Fruit fly (Drosophila melanogaster) whole organism, embryonic: ENCODE data around the gene Ank.

Experiments used
- Awh ChIP-seq: fragments of 200-800 bp; sonication (Bioruptor generic); IDR thresholded peaks from 2 replicates; pipeline ENCODE4, ENCODE4 v1.3.6; 2022; ENCODE audit warnings: missing biosample characterization, missing genetic modification characterization
- B-H1 ChIP-seq: fragments of 200-800 bp; sonication (Bioruptor generic); IDR thresholded peaks from 3 replicates; pipeline ENCODE4 v1.3.6; 2022; ENCODE audit warnings: missing biosample characterization, missing genetic modification characterization
- CG10209 ChIP-seq: fragments of 200-800 bp; sonication (Bioruptor generic); optimal IDR thresholded peaks from 3 replicates; lab custom pipeline; 2017; ENCODE audit warnings: missing biosample characterization, mild to moderate bottlenecking, missing genetic modification characterization, missing genetic modification reagents
- CG10366 ChIP-seq: fragments of 200-800 bp; sonication (Bioruptor generic); IDR thresholded peaks from 2 replicates; pipeline ENCODE4 v1.3.6; 2022; ENCODE audit warnings: missing biosample characterization, missing genetic modification characterization
- CG10543 ChIP-seq: fragments of 200-800 bp; sonication (Bioruptor generic); optimal IDR thresholded peaks from 3 replicates; lab custom pipeline; 2017; ENCODE audit warnings: missing biosample characterization, mild to moderate bottlenecking, missing genetic modification characterization, moderate library complexity
- CG12219 ChIP-seq: fragments of 200-800 bp; sonication (Bioruptor generic); optimal IDR thresholded peaks from 3 replicates; lab custom pipeline; 2018; ENCODE audit warnings: missing biosample characterization, mild to moderate bottlenecking, missing genetic modification characterization
- CG13123 ChIP-seq: fragments of 200-800 bp; sonication (Bioruptor generic); optimal IDR thresholded peaks from 2 replicates; lab custom pipeline; 2016; ENCODE audit warnings: missing biosample characterization, missing genetic modification characterization
- CG13296 ChIP-seq: fragments of 200-800 bp; sonication (Bioruptor generic); optimal IDR thresholded peaks from 3 replicates; lab custom pipeline; 2018; ENCODE audit warnings: missing biosample characterization, mild to moderate bottlenecking, missing genetic modification characterization
- CG13775 ChIP-seq: fragments of 200-800 bp; sonication (Bioruptor generic); optimal IDR thresholded peaks from 3 replicates; lab custom pipeline; 2017; ENCODE audit warnings: missing biosample characterization, mild to moderate bottlenecking, missing genetic modification characterization
- CG13894 ChIP-seq: fragments of 200-800 bp; sonication (Bioruptor generic); optimal IDR thresholded peaks from 3 replicates; lab custom pipeline; 2018; ENCODE audit warnings: missing biosample characterization, mild to moderate bottlenecking, missing genetic modification characterization, moderate library complexity
- CG14014 ChIP-seq: fragments of 200-800 bp; sonication (Bioruptor generic); IDR thresholded peaks from 2 replicates; pipeline ENCODE4 v1.3.6; 2022; ENCODE audit warnings: missing biosample characterization, missing genetic modification characterization
- CG14710 ChIP-seq: fragments of 200-800 bp; sonication (Bioruptor generic); optimal IDR thresholded peaks from 3 replicates; lab custom pipeline; 2019; ENCODE audit warnings: missing biosample characterization, mild to moderate bottlenecking, missing genetic modification characterization, moderate library complexity
- CG15011 ChIP-seq: fragments of 200-800 bp; sonication (Bioruptor generic); optimal IDR thresholded peaks from 3 replicates; lab custom pipeline; 2018; ENCODE audit warnings: missing biosample characterization, mild to moderate bottlenecking, missing genetic modification characterization
- CG15269 ChIP-seq: fragments of 200-800 bp; sonication (Bioruptor generic); optimal IDR thresholded peaks from 2 replicates; lab custom pipeline; 2018; ENCODE audit warnings: missing biosample characterization, mild to moderate bottlenecking, missing genetic modification characterization, moderate library complexity
- CG1529 ChIP-seq: fragments of 200-800 bp; sonication (Bioruptor generic); optimal IDR thresholded peaks from 3 replicates; lab custom pipeline; 2018; ENCODE audit warnings: missing biosample characterization, missing genetic modification characterization
- CG15514 ChIP-seq: fragments of 200-800 bp; sonication (Bioruptor generic); optimal IDR thresholded peaks from 3 replicates; lab custom pipeline; 2017; ENCODE audit warnings: missing biosample characterization, missing genetic modification characterization, mild to moderate bottlenecking, moderate library complexity, missing genetic modification reagents
- CG1602 ChIP-seq: fragments of 200-800 bp; sonication (Bioruptor generic); optimal IDR thresholded peaks from 3 replicates; lab custom pipeline; 2016; ENCODE audit warnings: missing biosample characterization, missing genetic modification characterization
- CG16779 ChIP-seq: fragments of 200-800 bp; sonication (Bioruptor generic); IDR thresholded peaks from 2 replicates; pipeline ENCODE4 v1.3.6; 2022; ENCODE audit warnings: missing biosample characterization, missing genetic modification characterization
- CG16815 ChIP-seq: fragments of 200-800 bp; sonication (Bioruptor generic); optimal IDR thresholded peaks from 3 replicates; lab custom pipeline; 2017; ENCODE audit warnings: missing biosample characterization, mild to moderate bottlenecking, missing genetic modification characterization
- CG34224 ChIP-seq: fragments of 200-800 bp; sonication (Bioruptor generic); IDR thresholded peaks from 3 replicates; pipeline ENCODE4 v1.3.6; 2022; ENCODE audit warnings: missing biosample characterization, missing genetic modification characterization; ENCODE audit not compliant: partially characterized antibody
- CG6175 ChIP-seq: fragments of 200-800 bp; sonication (Bioruptor generic); IDR thresholded peaks from 3 replicates; pipeline ENCODE4 v1.3.6; 2022; ENCODE audit warnings: missing biosample characterization, missing genetic modification characterization
- CG6683 ChIP-seq: fragments of 200-800 bp; sonication (Bioruptor generic); optimal IDR thresholded peaks from 2 replicates; lab custom pipeline; 2017; ENCODE audit warnings: missing biosample characterization, mild to moderate bottlenecking, missing genetic modification characterization, missing genetic modification reagents
- CG7271 ChIP-seq: fragments of 200-800 bp; sonication (Bioruptor generic); optimal IDR thresholded peaks from 2 replicates; lab custom pipeline; 2018; ENCODE audit warnings: missing biosample characterization, mild to moderate bottlenecking, missing genetic modification characterization, moderate library complexity
- CG9727 ChIP-seq: fragments of 200-800 bp; sonication (Bioruptor generic); optimal IDR thresholded peaks from 3 replicates; lab custom pipeline; 2017; ENCODE audit warnings: missing biosample characterization, mild to moderate bottlenecking, missing genetic modification characterization
- CG9817 ChIP-seq: fragments of 200-800 bp; sonication (Bioruptor generic); optimal IDR thresholded peaks from 2 replicates; lab custom pipeline; 2018; ENCODE audit warnings: missing biosample characterization, mild to moderate bottlenecking, missing genetic modification characterization, moderate library complexity
- CoRest ChIP-seq: fragments of 200-800 bp; sonication (Bioruptor generic); optimal IDR thresholded peaks from 3 replicates; lab custom pipeline; 2018; ENCODE audit warnings: missing biosample characterization, mild to moderate bottlenecking, missing genetic modification characterization, moderate library complexity
- Deaf1 ChIP-seq: fragments of 200-800 bp; optimal IDR thresholded peaks from 3 replicates; lab custom pipeline; 2019; ENCODE audit warnings: missing biosample characterization, mild to moderate bottlenecking, missing genetic modification characterization, moderate library complexity
- Doc3 ChIP-seq: fragments of 200-800 bp; sonication (Bioruptor generic); IDR thresholded peaks from 3 replicates; pipeline ENCODE4 v1.3.6; 2022; ENCODE audit warnings: missing biosample characterization, missing genetic modification characterization; ENCODE audit not compliant: partially characterized antibody
- HLH3B ChIP-seq: fragments of 200-800 bp; sonication (Bioruptor generic); IDR thresholded peaks from 2 replicates; pipeline ENCODE4 v1.3.6; 2022; ENCODE audit warnings: missing biosample characterization, missing genetic modification characterization
- HLH54F ChIP-seq: fragments of 200-800 bp; sonication (Bioruptor generic); optimal IDR thresholded peaks from 3 replicates; lab custom pipeline; 2016; ENCODE audit warnings: missing biosample characterization, missing genetic modification characterization
- Mes4 ChIP-seq: fragments of 200-800 bp; sonication (Bioruptor generic); optimal IDR thresholded peaks from 2 replicates; lab custom pipeline; 2016; ENCODE audit warnings: missing biosample characterization, missing genetic modification characterization
- NC2α ChIP-seq: fragments of 200-800 bp; sonication (Bioruptor generic); optimal IDR thresholded peaks from 2 replicates; lab custom pipeline; 2016; ENCODE audit warnings: missing biosample characterization, missing genetic modification characterization
- Oaz ChIP-seq: fragments of 200-800 bp; sonication (Bioruptor generic); IDR thresholded peaks from 2 replicates; pipeline ENCODE4 v1.3.6; 2022; ENCODE audit warnings: missing biosample characterization, missing genetic modification characterization
- Pdp1 ChIP-seq, 2 experiments: fragments of 200-800 bp; sonication (Bioruptor generic); optimal IDR thresholded peaks; 3 replicates each; lab custom pipeline; 2016; ENCODE audit warnings: missing biosample characterization in 2 of 2, missing genetic modification characterization in 2 of 2, mild to moderate bottlenecking in 1 of 2, moderate library complexity in 1 of 2
- Scr ChIP-seq: fragments of 200-800 bp; sonication (Bioruptor generic); IDR thresholded peaks from 2 replicates; pipeline ENCODE4 v1.3.6; 2022; ENCODE audit warnings: missing biosample characterization, missing genetic modification characterization; ENCODE audit not compliant: partially characterized antibody
- Spps ChIP-seq: fragments of 200-800 bp; sonication (Bioruptor generic); optimal IDR thresholded peaks from 2 replicates; lab custom pipeline; 2018; ENCODE audit warnings: missing biosample characterization, mild to moderate bottlenecking, missing genetic modification characterization
- YL-1 ChIP-seq: fragments of 200-800 bp; sonication (Bioruptor generic); optimal IDR thresholded peaks from 3 replicates; lab custom pipeline; 2017; ENCODE audit warnings: missing biosample characterization, mild to moderate bottlenecking, missing genetic modification characterization
- ap ChIP-seq: fragments of 200-800 bp; sonication (Bioruptor generic); IDR thresholded peaks from 2 replicates; pipeline ENCODE4 v1.3.6; 2022; ENCODE audit warnings: missing biosample characterization, missing genetic modification characterization
- emc ChIP-seq: fragments of 200-800 bp; sonication (Bioruptor generic); optimal IDR thresholded peaks from 2 replicates; lab custom pipeline; 2016; ENCODE audit warnings: missing biosample characterization, missing genetic modification characterization
- grn ChIP-seq: fragments of 200-800 bp; sonication (Bioruptor generic); optimal IDR thresholded peaks from 3 replicates; lab custom pipeline; 2017; ENCODE audit warnings: missing biosample characterization, missing genetic modification characterization
- maf-S ChIP-seq: fragments of 200-800 bp; sonication (Bioruptor generic); optimal IDR thresholded peaks from 2 replicates; lab custom pipeline; 2016; ENCODE audit warnings: missing biosample characterization, missing genetic modification characterization
- odd ChIP-seq: fragments of 200-800 bp; sonication (Bioruptor generic); optimal IDR thresholded peaks from 2 replicates; lab custom pipeline; 2017; ENCODE audit warnings: missing biosample characterization, mild to moderate bottlenecking, missing genetic modification characterization
- p53 ChIP-seq: fragments of 200-800 bp; sonication (Bioruptor generic); optimal IDR thresholded peaks from 2 replicates; lab custom pipeline; 2016; ENCODE audit warnings: missing biosample characterization, missing genetic modification characterization
- repo ChIP-seq: fragments of 200-800 bp; sonication (Bioruptor generic); optimal IDR thresholded peaks from 2 replicates; lab custom pipeline; 2016; ENCODE audit warnings: missing biosample characterization, missing genetic modification characterization
- sens-2 ChIP-seq: fragments of 200-800 bp; sonication (Bioruptor generic); IDR thresholded peaks from 2 replicates; pipeline ENCODE4 v1.3.6; 2022; ENCODE audit warnings: missing biosample characterization, missing genetic modification characterization
- seq ChIP-seq: fragments of 200-800 bp; sonication (Bioruptor generic); IDR thresholded peaks from 2 replicates; pipeline ENCODE4 v1.3.6; 2022; ENCODE audit warnings: missing biosample characterization, missing genetic modification characterization
- slp2 ChIP-seq: fragments of 200-800 bp; sonication (Bioruptor generic); optimal IDR thresholded peaks from 2 replicates; lab custom pipeline; 2016; ENCODE audit warnings: missing biosample characterization, missing genetic modification characterization
- sna ChIP-seq: fragments of 200-800 bp; sonication (Bioruptor generic); IDR thresholded peaks from 2 replicates; pipeline ENCODE4 v1.3.6; 2022; ENCODE audit warnings: missing biosample characterization, missing genetic modification characterization; ENCODE audit not compliant: partially characterized antibody
- sr ChIP-seq: fragments of 200-800 bp; sonication (Bioruptor generic); IDR thresholded peaks from 3 replicates; pipeline ENCODE4 v1.3.6; 2022; ENCODE audit warnings: missing biosample characterization, missing genetic modification characterization
- sug ChIP-seq: fragments of 200-800 bp; optimal IDR thresholded peaks from 2 replicates; lab custom pipeline; 2019; ENCODE audit warnings: missing biosample characterization, mild to moderate bottlenecking, missing genetic modification characterization, moderate library complexity

Gene Ank

dm6 chr4:68184-68948 lies 61.3 kb downstream of the Ank start (continued):
- TF ChIP-seq HLH54F = no peak
- TF ChIP-seq Scr = no peak
- TF ChIP-seq sug (tag; lab: Kevin White, UChicago) = peak; percentile 41
- no peak for TF ChIP-seq CG7271
- no peak for TF ChIP-seq sens-2 (GFP tag; lab: Robert Waterston, UW)
- TF ChIP-seq CG15269 (tag; lab: Kevin White, UChicago) = no peak
- TF ChIP-seq CG13894 (tag; lab: Kevin White, UChicago) = peak; percentile 42
- TF ChIP-seq NC2α (GFP tag; lab: Kevin White, UChicago) = no peak
- no peak for TF ChIP-seq CG15011
- no peak for TF ChIP-seq CG6175 (GFP tag; lab: Robert Waterston, UW)
- TF ChIP-seq CG9817 (tag; lab: Kevin White, UChicago) = no peak
- no peak for TF ChIP-seq B-H1 (GFP tag; lab: Robert Waterston, UW)
- TF ChIP-seq CG10209 (GFP tag; lab: Kevin White, UChicago) = no peak
- TF ChIP-seq maf-S (GFP tag; lab: Kevin White, UChicago) = no peak
- TF ChIP-seq sr (GFP tag; lab: Robert Waterston, UW) = no peak
- no peak for TF ChIP-seq seq
- TF ChIP-seq CG1602 (GFP tag; lab: Kevin White, UChicago) = no peak
- TF ChIP-seq Doc3 = no peak
- TF ChIP-seq CoRest (tag; lab: Kevin White, UChicago) = peak; percentile 25
- no peak for TF ChIP-seq emc (GFP tag; lab: Kevin White, UChicago)
- no peak for TF ChIP-seq CG12219 (GFP tag; lab: Kevin White, UChicago)
- no peak for TF ChIP-seq sna (GFP tag; lab: Robert Waterston, UW)
- no peak for TF ChIP-seq slp2 (GFP tag; lab: Kevin White, UChicago)
- no peak for TF ChIP-seq YL-1 (GFP tag; lab: Kevin White, UChicago)
- TF ChIP-seq Pdp1 (GFP tag; optimal IDR thresholded peaks at IDR 0.05; lab: Kevin White, UChicago) = no peak
- TF ChIP-seq CG13296 (GFP tag; lab: Kevin White, UChicago) = no peak
- no peak for TF ChIP-seq ap
- no peak for TF ChIP-seq Mes4 (GFP tag; lab: Kevin White, UChicago)
- no peak for TF ChIP-seq CG10366 (GFP tag; lab: Robert Waterston, UW)
- TF ChIP-seq Oaz (GFP tag; lab: Robert Waterston, UW) = no peak
- TF ChIP-seq CG1529 (GFP tag; lab: Kevin White, UChicago) = no peak
- TF ChIP-seq CG13775 (GFP tag; lab: Kevin White, UChicago) = no peak
- TF ChIP-seq CG16779 = no peak
- TF ChIP-seq p53 (GFP tag; lab: Kevin White, UChicago) = no peak
- no peak for TF ChIP-seq Spps (tag; lab: Kevin White, UChicago)
- TF ChIP-seq CG13123 (GFP tag; lab: Kevin White, UChicago) = no peak
- no peak for TF ChIP-seq odd (GFP tag; lab: Kevin White, UChicago)
- no peak for TF ChIP-seq grn (GFP tag; lab: Kevin White, UChicago)
- TF ChIP-seq CG15514 (GFP tag; lab: Kevin White, UChicago) = peak; percentile 77
- no peak for TF ChIP-seq CG14710
- 0 out of 2 replicates have a peak, but pooled peaks have one; percentile 5 for TF ChIP-seq CG14014 (GFP tag; lab: Robert Waterston, UW)
- no peak for TF ChIP-seq CG34224
- TF ChIP-seq CG10543 (GFP tag; lab: Kevin White, UChicago) = peak; percentile 8
- TF ChIP-seq Deaf1 (tag; lab: Kevin White, UChicago) = no peak
- no peak for TF ChIP-seq CG9727 (GFP tag; lab: Kevin White, UChicago)
- TF ChIP-seq CG16815 = no peak
- TF ChIP-seq CG6683 (GFP tag; lab: Kevin White, UChicago) = no peak
- TF ChIP-seq Awh (GFP tag; lab: Robert Waterston, UW) = no peak
- TF ChIP-seq HLH3B (GFP tag; lab: Robert Waterston, UW) = no peak
- TF ChIP-seq repo = no peak
